Fruit fly (Drosophila melanogaster) Kc167 (cell line): Measurements from ENCODE around the gene Ror.

Source experiments
- psq ChIP-seq: fragments of >200 bp; optimal IDR thresholded peaks from 2 replicates; lab custom pipeline; 2017; ENCODE audit warnings: missing external identifiers
- ttk ChIP-seq: sonication (Bioruptor generic); optimal IDR thresholded peaks from 2 replicates; lab custom pipeline; 2017; ENCODE audit warnings: missing external identifiers

DNA sequence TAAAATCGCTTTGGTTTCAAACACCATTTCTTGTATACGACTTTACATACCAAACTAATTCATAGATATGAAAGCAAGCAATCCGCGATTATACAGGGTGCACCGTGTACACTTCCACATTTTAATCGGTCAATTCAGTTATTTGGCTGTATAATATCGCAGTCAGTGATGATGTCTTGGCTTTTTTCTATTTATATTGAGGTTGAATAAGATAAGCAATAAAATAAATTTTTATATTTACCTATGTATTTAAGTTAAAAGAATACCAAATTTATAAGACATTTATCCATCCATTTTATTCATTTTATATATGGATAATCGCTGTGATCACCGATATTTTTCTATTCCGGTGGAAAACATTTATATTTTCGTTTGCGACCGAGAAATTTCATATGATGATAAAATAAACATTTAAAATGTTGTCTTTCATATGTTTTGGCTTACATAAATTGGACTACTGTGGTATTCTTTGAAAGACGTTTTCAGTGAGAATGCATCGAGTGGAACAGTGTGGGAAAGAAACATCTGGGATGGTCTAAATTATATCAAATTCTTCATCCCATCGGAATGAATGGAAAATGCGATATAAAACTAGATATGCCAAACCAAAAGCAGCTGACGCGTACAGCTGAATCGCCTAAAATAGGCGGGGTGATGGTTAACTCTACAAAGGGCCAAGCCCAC, 24.8 kb upstream of the Ror start, which contains the start of gene CG5708:
- no peak for TF ChIP-seq psq
- no peak for TF ChIP-seq ttk (lab: Kevin White, UChicago)
